Worm (Caenorhabditis elegans) whole organism, mixed stage, embryonic: ENCODE measurements around the gene srx-118.
"Not testable (repeated sequence)": the region's sequence is repeated elsewhere in the genome, so short reads cannot be mapped to it uniquely, and the experiment has no call there.

Experiments
- M03D4.4 ChIP-seq: sonication (generic microtip); optimal IDR thresholded peaks from 2 replicates; lab custom pipeline; 2017; ENCODE audit warnings: mild to moderate bottlenecking, missing genetic modification characterization, missing compliant biosample characterization
- bed-3 ChIP-seq: fragments of 200-800 bp; sonication (Bioruptor generic); optimal IDR thresholded peaks from 3 replicates; lab custom pipeline; 2018; ENCODE audit warnings: mild to moderate bottlenecking, missing genetic modification characterization, moderate library complexity, missing compliant biosample characterization
- blmp-1 ChIP-seq: fragments of 150-350 bp; optimal IDR thresholded peaks from 2 replicates; lab custom pipeline; 2014; ENCODE audit warnings: missing biosample characterization, missing genetic modification characterization
- ceh-39 ChIP-seq: fragments of 150-350 bp; optimal IDR thresholded peaks from 2 replicates; lab custom pipeline; 2014; ENCODE audit warnings: missing biosample characterization, missing genetic modification characterization
- ceh-83 ChIP-seq: fragments of 200-800 bp; sonication (Bioruptor generic); optimal IDR thresholded peaks from 2 replicates; lab custom pipeline; 2018; ENCODE audit warnings: mild to moderate bottlenecking, missing genetic modification characterization, missing compliant biosample characterization
- ces-1 ChIP-seq: fragments of 150-350 bp; optimal IDR thresholded peaks from 2 replicates; lab custom pipeline; 2014; ENCODE audit warnings: missing biosample characterization, missing genetic modification reagents, missing genetic modification characterization
- cnd-1 ChIP-seq: fragments of 200-800 bp; sonication (Bioruptor generic); optimal IDR thresholded peaks from 2 replicates; lab custom pipeline; 2018; ENCODE audit warnings: mild to moderate bottlenecking, missing genetic modification characterization, missing compliant biosample characterization
- drap-1 ChIP-seq: fragments of 200-800 bp; sonication (Bioruptor generic); optimal IDR thresholded peaks from 3 replicates; lab custom pipeline; 2018; ENCODE audit warnings: mild to moderate bottlenecking, missing genetic modification characterization, missing compliant biosample characterization
- elt-1 ChIP-seq: sonication (generic microtip); optimal IDR thresholded peaks from 2 replicates; lab custom pipeline; 2017; ENCODE audit warnings: missing genetic modification characterization, mild to moderate bottlenecking, missing compliant biosample characterization, antibody characterized with exemption, moderate library complexity, borderline replicate concordance; ENCODE audit not compliant: insufficient read depth
- elt-3 ChIP-seq: fragments of 150-350 bp; optimal IDR thresholded peaks from 2 replicates; lab custom pipeline; 2014; ENCODE audit warnings: missing biosample characterization, missing genetic modification characterization
- ham-2 ChIP-seq: fragments of 200-800 bp; sonication (Bioruptor generic); optimal IDR thresholded peaks from 2 replicates; lab custom pipeline; 2018; ENCODE audit warnings: mild to moderate bottlenecking, missing genetic modification characterization, missing compliant biosample characterization
- lin-13 ChIP-seq: fragments of 150-350 bp; optimal IDR thresholded peaks from 2 replicates; lab custom pipeline; 2014; ENCODE audit warnings: missing biosample characterization, missing genetic modification characterization
- lin-32 ChIP-seq: fragments of 200-800 bp; sonication (Bioruptor generic); optimal IDR thresholded peaks from 2 replicates; lab custom pipeline; 2018; ENCODE audit warnings: mild to moderate bottlenecking, missing genetic modification characterization, missing compliant biosample characterization
- lsy-2 ChIP-seq: fragments of 150-350 bp; optimal IDR thresholded peaks from 2 replicates; lab custom pipeline; 2014; ENCODE audit warnings: missing biosample characterization, missing genetic modification characterization
- mab-5 ChIP-seq: fragments of 150-350 bp; optimal IDR thresholded peaks from 2 replicates; lab custom pipeline; 2014; ENCODE audit warnings: missing biosample characterization, missing genetic modification characterization
- mep-1 ChIP-seq: fragments of 150-350 bp; optimal IDR thresholded peaks from 2 replicates; lab custom pipeline; 2017; ENCODE audit warnings: missing biosample characterization, missing genetic modification reagents, missing genetic modification characterization, inconsistent platforms
- nhr-2 ChIP-seq: fragments of 150-350 bp; optimal IDR thresholded peaks from 2 replicates; lab custom pipeline; 2014; ENCODE audit warnings: missing biosample characterization, missing genetic modification characterization
- nhr-237 ChIP-seq: fragments of 150-350 bp; optimal IDR thresholded peaks from 2 replicates; lab custom pipeline; 2014; ENCODE audit warnings: missing biosample characterization, missing genetic modification characterization
- nhr-76 ChIP-seq: sonication (generic microtip); optimal IDR thresholded peaks from 2 replicates; lab custom pipeline; 2017; ENCODE audit warnings: missing biosample characterization, missing genetic modification characterization
- pha-4 ChIP-seq: fragments of 150-350 bp; optimal IDR thresholded peaks from 2 replicates; lab custom pipeline; 2018; ENCODE audit warnings: missing biosample characterization, missing genetic modification reagents, missing genetic modification characterization
- sem-2 ChIP-seq: fragments of 200-800 bp; sonication (Bioruptor generic); optimal IDR thresholded peaks from 2 replicates; lab custom pipeline; 2018; ENCODE audit warnings: mild to moderate bottlenecking, missing genetic modification characterization, missing compliant biosample characterization
- snpc-4 ChIP-seq: fragments of 150-350 bp; optimal IDR thresholded peaks from 2 replicates; lab custom pipeline; 2014; ENCODE audit warnings: missing biosample characterization, missing genetic modification characterization
- sptf-1 ChIP-seq: sonication (generic microtip); optimal IDR thresholded peaks from 2 replicates; lab custom pipeline; 2017; ENCODE audit warnings: mild to moderate bottlenecking, missing genetic modification characterization, moderate library complexity, missing compliant biosample characterization
- tbx-8 ChIP-seq: fragments of 200-800 bp; sonication (Bioruptor generic); optimal IDR thresholded peaks from 2 replicates; lab custom pipeline; 2018; ENCODE audit warnings: mild to moderate bottlenecking, missing genetic modification characterization, moderate library complexity, missing compliant biosample characterization
- unc-120 ChIP-seq: sonication (generic microtip); optimal IDR thresholded peaks from 2 replicates; lab custom pipeline; 2017; ENCODE audit warnings: missing genetic modification characterization, missing compliant biosample characterization; ENCODE audit not compliant: poor library complexity, severe bottlenecking
- unc-39 ChIP-seq: fragments of 150-350 bp; optimal IDR thresholded peaks from 2 replicates; lab custom pipeline; 2014; ENCODE audit warnings: missing biosample characterization, missing genetic modification characterization
- unc-62 ChIP-seq: fragments of 150-350 bp; optimal IDR thresholded peaks from 2 replicates; lab custom pipeline; 2014; ENCODE audit warnings: missing biosample characterization, missing genetic modification reagents, missing genetic modification characterization
- zip-8 ChIP-seq: fragments of 150-350 bp; optimal IDR thresholded peaks from 2 replicates; lab custom pipeline; 2014; ENCODE audit warnings: missing biosample characterization, missing genetic modification characterization

Gene srx-118

DNA sequence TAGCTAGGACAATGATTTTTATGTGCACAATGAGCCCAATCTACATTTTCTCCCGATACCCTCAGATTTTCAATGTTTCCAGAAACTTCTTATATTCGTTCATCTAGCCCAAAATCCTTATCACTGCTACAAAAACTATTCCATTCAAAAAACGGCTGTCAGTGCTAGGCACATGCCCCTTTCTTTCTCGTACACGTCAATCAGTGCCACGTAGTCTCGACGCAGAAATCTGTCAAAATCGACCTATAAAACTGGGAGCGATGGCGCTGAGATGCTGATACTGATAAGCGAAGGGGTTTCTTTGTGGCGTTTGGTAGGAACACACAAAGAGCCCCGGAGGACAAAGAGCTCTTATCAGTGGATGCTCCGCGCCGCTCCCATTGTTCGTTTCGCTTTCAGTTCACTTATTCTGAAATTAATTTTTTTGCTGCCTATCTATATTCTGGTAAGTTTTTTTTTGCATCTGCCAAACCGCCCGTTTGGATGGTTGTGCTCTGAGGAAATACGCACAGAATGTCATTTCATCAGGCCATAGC, 6.7 kb upstream of the srx-118 start, which contains the start of gene srh-70:
Gene srh-70 (minus strand): TSS at position 51 of the 536 bp plus-strand sequence.
- no peak for TF ChIP-seq lin-32 (GFP tag; lab: Kevin White, UChicago)

- TF ChIP-seq nhr-237, result no peak
- no peak for TF ChIP-seq blmp-1
- no peak for TF ChIP-seq lin-32 (GFP tag; lab: Kevin White, UChicago)
- TF ChIP-seq elt-3 (tag; lab: Kevin White, UChicago), result no peak
- TF ChIP-seq lsy-2 (tag; lab: Kevin White, UChicago), result no peak
- TF ChIP-seq ces-1 (GFP tag; lab: Kevin White, UChicago), result no peak
- TF ChIP-seq unc-62 (GFP tag; lab: Kevin White, UChicago), result no peak
Measured at ce11 chrII:12519616-12520015, 6.0 kb upstream of the srx-118 start, which contains the start of gene ceh-99. Gene ceh-99, plus strand, starts transcription at chrII:12519981.

- TF ChIP-seq ces-1 (GFP tag; lab: Kevin White, UChicago) (no peak), mab-5 (tag; lab: Kevin White, UChicago) (no peak), drap-1 (GFP tag; lab: Kevin White, UChicago) (no peak), ceh-83 (GFP tag; lab: Kevin White, UChicago) (no peak), unc-39 (tag; lab: Kevin White, UChicago) (no peak), sptf-1 (tag; lab: Kevin White, UChicago) (no peak), unc-120 (tag; lab: Kevin White, UChicago) (no peak), ham-2 (GFP tag; lab: Kevin White, UChicago) (no peak), mep-1 (no peak), ceh-39 (tag; lab: Kevin White, UChicago) (no peak), lin-13 (tag; lab: Kevin White, UChicago) (no peak), snpc-4 (no peak), blmp-1 (no peak), sem-2 (GFP tag; lab: Kevin White, UChicago) (no peak)
- TF ChIP-seq, all 35 proteins: peak for 0
Measured at ce11 chrII:12527947-12528346, 2.3 kb downstream of the srx-118 start, which contains the start of gene srx-119. Gene srx-119, plus strand, starts transcription at chrII:12528247.

ce11 chrII:12530958-12531357, 5.3 kb downstream of the srx-118 start, which contains the start of gene srx-120:
Gene srx-120, plus strand, starts transcription at chrII:12531258.
- TF ChIP-seq tbx-8 (no peak), zip-8 (tag; lab: Kevin White, UChicago) (no peak), sem-2 (GFP tag; lab: Kevin White, UChicago) (no peak), blmp-1 (no peak), lin-32 (GFP tag; lab: Kevin White, UChicago) (no peak), unc-39 (tag; lab: Kevin White, UChicago) (no peak), ham-2 (GFP tag; lab: Kevin White, UChicago) (no peak), nhr-2 (tag; lab: Kevin White, UChicago) (no peak), ceh-39 (tag; lab: Kevin White, UChicago) (no peak), unc-120 (tag; lab: Kevin White, UChicago) (no peak), lin-13 (tag; lab: Kevin White, UChicago) (no peak), nhr-76 (tag; lab: Kevin White, UChicago) (no peak), pha-4 (tag; lab: Kevin White, UChicago) (no peak), mab-5 (tag; lab: Kevin White, UChicago) (no peak), M03D4.4 (no peak), cnd-1 (tag; lab: Kevin White, UChicago) (no peak), sptf-1 (tag; lab: Kevin White, UChicago) (no peak), elt-3 (tag; lab: Kevin White, UChicago) (no peak)

DNA sequence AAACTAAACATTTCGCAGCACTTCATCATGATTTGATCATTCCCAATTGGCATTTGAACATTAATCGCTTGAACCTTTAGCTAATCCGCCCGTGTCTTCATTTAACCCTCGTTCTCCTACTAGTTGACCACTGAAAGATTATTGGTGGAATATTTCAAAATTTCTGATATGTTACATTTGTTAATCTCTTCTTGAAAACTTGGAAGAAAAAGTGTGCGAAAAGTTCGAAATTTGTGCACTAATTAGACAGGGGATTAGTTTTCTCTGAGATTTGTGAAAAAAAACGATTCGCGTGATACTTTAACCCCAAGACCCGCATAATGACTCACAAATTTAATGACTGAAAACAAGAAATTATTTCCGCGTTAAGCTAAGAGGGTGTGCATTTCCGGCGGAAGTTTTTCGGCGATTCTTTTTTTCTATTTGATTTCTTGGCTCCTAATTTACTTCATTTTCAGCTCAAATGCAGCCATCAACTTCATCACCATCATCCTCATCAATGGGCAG, 9.7 kb downstream of the srx-118 start, which contains the start of gene nimk-1:
Gene nimk-1 (plus strand): TSS at position 457 of the 507 bp plus-strand sequence.
- TF ChIP-seq elt-1 (tag; lab: Kevin White, UChicago) (no peak), pha-4 (tag; lab: Kevin White, UChicago) (no peak), cnd-1 (tag; lab: Kevin White, UChicago) (no peak)

DNA sequence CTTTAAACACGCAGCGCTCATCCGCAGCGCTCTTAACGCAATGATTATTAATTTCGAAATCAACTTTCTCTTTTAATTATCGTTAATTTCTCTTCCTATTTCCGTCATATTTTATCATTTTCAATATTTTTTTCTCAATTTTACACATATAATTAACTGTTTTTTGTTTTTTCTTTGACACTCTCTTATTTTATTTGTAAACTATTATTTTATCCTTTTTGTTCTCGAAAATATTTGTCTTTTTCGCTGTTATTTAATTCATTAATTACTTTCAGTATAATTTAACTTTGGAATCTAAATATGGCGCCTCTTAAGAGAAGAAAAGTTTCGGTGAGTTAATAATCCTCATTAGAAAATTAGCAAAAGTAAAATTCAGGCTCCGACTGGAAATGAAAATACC, 10.6 kb downstream of the srx-118 start, which contains the start of gene F49C5.3:
Gene F49C5.3 (plus strand): TSS at position 301 of the 400 bp plus-strand sequence.
- TF ChIP-seq bed-3 (GFP tag; lab: Kevin White, UChicago); blmp-1; unc-39 (tag; lab: Kevin White, UChicago): not testable (repeated sequence)
